Fruit fly (Drosophila melanogaster) whole organism, embryonic: ENCODE results near the gene CG3632.
A peak's percentile ranks its signal among the peaks of the same experiment; 100 is the strongest.

Source experiments
- Awh ChIP-seq: fragments of 200-800 bp; sonication (Bioruptor generic); IDR thresholded peaks from 2 replicates; pipeline ENCODE4, ENCODE4 v1.3.6; 2022; ENCODE audit warnings: missing biosample characterization, missing genetic modification characterization
- CG10654 ChIP-seq: fragments of 200-800 bp; sonication (Bioruptor generic); optimal IDR thresholded peaks from 2 replicates; lab custom pipeline; 2016; ENCODE audit warnings: missing biosample characterization, missing genetic modification characterization
- CG11723 ChIP-seq: fragments of 200-800 bp; sonication (Bioruptor generic); optimal IDR thresholded peaks from 2 replicates; lab custom pipeline; 2017; ENCODE audit warnings: missing biosample characterization, mild to moderate bottlenecking, missing genetic modification characterization
- CG12769 ChIP-seq: fragments of 200-800 bp; sonication (Bioruptor generic); optimal IDR thresholded peaks from 2 replicates; lab custom pipeline; 2019; ENCODE audit warnings: missing biosample characterization, mild to moderate bottlenecking, missing genetic modification characterization, moderate library complexity
- CG12942 ChIP-seq: fragments of 200-800 bp; sonication (Bioruptor generic); optimal IDR thresholded peaks from 3 replicates; lab custom pipeline; 2016; ENCODE audit warnings: missing biosample characterization, missing genetic modification characterization
- CG14441 ChIP-seq: fragments of 200-800 bp; sonication (Bioruptor generic); IDR thresholded peaks from 2 replicates; pipeline ENCODE4 v1.3.6; 2022; ENCODE audit warnings: missing biosample characterization, missing genetic modification characterization
- CG16779 ChIP-seq: fragments of 200-800 bp; sonication (Bioruptor generic); IDR thresholded peaks from 2 replicates; pipeline ENCODE4 v1.3.6; 2022; ENCODE audit warnings: missing biosample characterization, missing genetic modification characterization
- CG2120 ChIP-seq: fragments of 200-800 bp; sonication (Bioruptor generic); optimal IDR thresholded peaks from 3 replicates; lab custom pipeline; 2016; ENCODE audit warnings: missing biosample characterization, missing genetic modification characterization
- CG2678 ChIP-seq: fragments of 200-800 bp; sonication (Bioruptor generic); optimal IDR thresholded peaks from 3 replicates; lab custom pipeline; 2019; ENCODE audit warnings: missing biosample characterization, mild to moderate bottlenecking, missing genetic modification characterization, moderate library complexity
- CG31365 ChIP-seq: fragments of 200-800 bp; sonication (Bioruptor generic); optimal IDR thresholded peaks from 2 replicates; lab custom pipeline; 2018; ENCODE audit warnings: missing biosample characterization, mild to moderate bottlenecking, missing genetic modification characterization
- CG34376 ChIP-seq: fragments of 200-800 bp; sonication (Bioruptor generic); optimal IDR thresholded peaks from 2 replicates; lab custom pipeline; 2018; ENCODE audit warnings: missing biosample characterization, mild to moderate bottlenecking, missing genetic modification characterization
- CG3847 ChIP-seq: fragments of 200-800 bp; sonication (Bioruptor generic); IDR thresholded peaks from 2 replicates; pipeline ENCODE4 v1.3.6; 2022; ENCODE audit warnings: missing biosample characterization, missing genetic modification characterization
- CG4328 ChIP-seq: fragments of 200-800 bp; sonication (Bioruptor generic); optimal IDR thresholded peaks from 3 replicates; lab custom pipeline; 2017; ENCODE audit warnings: missing biosample characterization, missing genetic modification reagents, missing genetic modification characterization
- CG5953 ChIP-seq: fragments of 200-800 bp; sonication (Bioruptor generic); IDR thresholded peaks from 2 replicates; pipeline ENCODE4 v1.3.6; 2022; ENCODE audit warnings: missing biosample characterization, missing genetic modification characterization
- CG6254 ChIP-seq: fragments of 200-800 bp; sonication (Bioruptor generic); optimal IDR thresholded peaks from 3 replicates; lab custom pipeline; 2017; ENCODE audit warnings: mild to moderate bottlenecking, missing biosample characterization, missing genetic modification reagents, missing genetic modification characterization
- CG7271 ChIP-seq: fragments of 200-800 bp; sonication (Bioruptor generic); optimal IDR thresholded peaks from 2 replicates; lab custom pipeline; 2018; ENCODE audit warnings: missing biosample characterization, mild to moderate bottlenecking, missing genetic modification characterization, moderate library complexity
- CG7372 ChIP-seq: fragments of 200-800 bp; sonication (Bioruptor generic); IDR thresholded peaks from 2 replicates; pipeline ENCODE4 v1.3.6; 2022; ENCODE audit warnings: missing biosample characterization, missing genetic modification characterization
- CG7786 ChIP-seq: fragments of 200-800 bp; sonication (Bioruptor generic); optimal IDR thresholded peaks from 2 replicates; lab custom pipeline; 2016; ENCODE audit warnings: missing biosample characterization, missing genetic modification characterization
- CG8089 ChIP-seq: fragments of 200-800 bp; sonication (Bioruptor generic); optimal IDR thresholded peaks from 3 replicates; lab custom pipeline; 2016; ENCODE audit warnings: missing biosample characterization, missing genetic modification characterization
- CG8359 ChIP-seq: fragments of 200-800 bp; sonication (Bioruptor generic); optimal IDR thresholded peaks from 2 replicates; lab custom pipeline; 2017; ENCODE audit warnings: missing biosample characterization, mild to moderate bottlenecking, missing genetic modification characterization, borderline replicate concordance
- CG9609 ChIP-seq: fragments of 200-800 bp; sonication (Bioruptor generic); optimal IDR thresholded peaks from 3 replicates; lab custom pipeline; 2016; ENCODE audit warnings: missing biosample characterization, missing genetic modification characterization
- Camta ChIP-seq: fragments of 200-800 bp; sonication (Bioruptor generic); optimal IDR thresholded peaks from 2 replicates; lab custom pipeline; 2016; ENCODE audit warnings: missing biosample characterization, missing genetic modification characterization
- CkIIα-i1 ChIP-seq: fragments of 200-800 bp; sonication (Bioruptor generic); IDR thresholded peaks from 2 replicates; pipeline ENCODE4 v1.3.6; 2022; ENCODE audit warnings: missing biosample characterization, missing genetic modification characterization
- D19B ChIP-seq: fragments of 200-800 bp; sonication (Bioruptor generic); optimal IDR thresholded peaks from 2 replicates; lab custom pipeline; 2017; ENCODE audit warnings: missing biosample characterization, mild to moderate bottlenecking, missing genetic modification characterization
- Drgx ChIP-seq: fragments of 200-800 bp; sonication (Bioruptor generic); IDR thresholded peaks from 2 replicates; pipeline ENCODE4 v1.3.6; 2022; ENCODE audit warnings: missing biosample characterization, missing genetic modification characterization
- Ets97D ChIP-seq: fragments of 200-800 bp; sonication (Bioruptor generic); optimal IDR thresholded peaks from 3 replicates; lab custom pipeline; 2016; ENCODE audit warnings: missing biosample characterization, missing genetic modification characterization
- H2.0 ChIP-seq: fragments of 200-800 bp; sonication (Bioruptor generic); IDR thresholded peaks from 2 replicates; pipeline ENCODE4 v1.3.6; 2022; ENCODE audit warnings: missing biosample characterization, missing genetic modification characterization
- Hmx ChIP-seq: fragments of 200-800 bp; sonication (Bioruptor generic); optimal IDR thresholded peaks from 2 replicates; lab custom pipeline; 2016; ENCODE audit warnings: missing biosample characterization, missing genetic modification characterization
- Max ChIP-seq: fragments of 200-800 bp; sonication (Bioruptor generic); optimal IDR thresholded peaks from 2 replicates; lab custom pipeline; 2016; ENCODE audit warnings: missing biosample characterization, mild to moderate bottlenecking, missing genetic modification characterization
- NC2α ChIP-seq: fragments of 200-800 bp; sonication (Bioruptor generic); optimal IDR thresholded peaks from 2 replicates; lab custom pipeline; 2016; ENCODE audit warnings: missing biosample characterization, missing genetic modification characterization
- Neu2 ChIP-seq: fragments of 200-800 bp; sonication (Bioruptor generic); optimal IDR thresholded peaks from 3 replicates; lab custom pipeline; 2016; ENCODE audit warnings: missing biosample characterization, missing genetic modification characterization, borderline replicate concordance
- Spps ChIP-seq: fragments of 200-800 bp; sonication (Bioruptor generic); optimal IDR thresholded peaks from 2 replicates; lab custom pipeline; 2018; ENCODE audit warnings: missing biosample characterization, mild to moderate bottlenecking, missing genetic modification characterization
- Ssrp ChIP-seq: fragments of 200-800 bp; sonication (Bioruptor generic); optimal IDR thresholded peaks from 2 replicates; lab custom pipeline; 2018; ENCODE audit warnings: missing biosample characterization, mild to moderate bottlenecking, missing genetic modification characterization, moderate library complexity
- Trl ChIP-seq, 3 experiments: fragments of >200 bp in 2 of 3; fragments of 200-800 bp in 1 of 3; sonication (Bioruptor generic) in 1 of 3; optimal IDR thresholded peaks; 2 replicates in 1 of 3; 3 replicates in 2 of 3; lab custom pipeline; 2016 to 2017; ENCODE audit warnings: missing biosample characterization in 1 of 3, missing genetic modification characterization in 1 of 3
- ato ChIP-seq: fragments of 200-800 bp; sonication (Bioruptor generic); IDR thresholded peaks from 2 replicates; pipeline ENCODE4 v1.3.6; 2022; ENCODE audit warnings: missing biosample characterization, missing genetic modification characterization; ENCODE audit not compliant: partially characterized antibody
- bcd ChIP-seq: fragments of 200-800 bp; sonication (Bioruptor generic); optimal IDR thresholded peaks from 2 replicates; lab custom pipeline; 2017; ENCODE audit warnings: missing biosample characterization, mild to moderate bottlenecking, missing genetic modification characterization
- crol ChIP-seq: fragments of 200-800 bp; sonication (Bioruptor generic); IDR thresholded peaks from 2 replicates; pipeline ENCODE4 v1.3.6; 2022; ENCODE audit warnings: missing biosample characterization, missing genetic modification characterization
- dati ChIP-seq: fragments of 200-800 bp; sonication (Bioruptor generic); IDR thresholded peaks from 2 replicates; pipeline ENCODE4 v1.3.6; 2022; ENCODE audit warnings: missing biosample characterization, missing genetic modification characterization
- eyg ChIP-seq: fragments of 200-800 bp; sonication (Bioruptor generic); optimal IDR thresholded peaks from 3 replicates; lab custom pipeline; 2016; ENCODE audit warnings: missing biosample characterization, missing genetic modification characterization
- fd3F ChIP-seq: fragments of 200-800 bp; sonication (Bioruptor generic); optimal IDR thresholded peaks from 2 replicates; lab custom pipeline; 2018; ENCODE audit warnings: missing biosample characterization, mild to moderate bottlenecking, missing genetic modification characterization, moderate library complexity
- fru ChIP-seq: fragments of >200 bp; optimal IDR thresholded peaks from 2 replicates; lab custom pipeline; 2017
- gem ChIP-seq: fragments of 200-800 bp; sonication (Bioruptor generic); optimal IDR thresholded peaks from 2 replicates; lab custom pipeline; 2019; ENCODE audit warnings: missing biosample characterization, mild to moderate bottlenecking, missing genetic modification characterization, moderate library complexity
- nau ChIP-seq: fragments of 200-800 bp; sonication (Bioruptor generic); optimal IDR thresholded peaks from 3 replicates; lab custom pipeline; 2017; ENCODE audit warnings: missing biosample characterization, mild to moderate bottlenecking, missing genetic modification characterization, missing genetic modification reagents
- nom ChIP-seq: fragments of 200-800 bp; sonication (Bioruptor generic); optimal IDR thresholded peaks from 2 replicates; lab custom pipeline; 2017; ENCODE audit warnings: missing biosample characterization, missing genetic modification characterization, mild to moderate bottlenecking, moderate library complexity, missing genetic modification reagents
- pan ChIP-seq, 4 experiments: fragments of >200 bp in 3 of 4; fragments of 200-800 bp in 1 of 4; sonication (Bioruptor generic) in 1 of 4; optimal IDR thresholded peaks in 3 of 4; IDR thresholded peaks in 1 of 4; 2 replicates each; pipeline versions ENCODE4 v1.3.6 to Lab custom; 2017 to 2022; ENCODE audit warnings: missing biosample characterization in 2 of 4, missing genetic modification characterization in 2 of 4, mixed read lengths in 1 of 4
- pzg ChIP-seq: fragments of 200-800 bp; sonication (Bioruptor generic); optimal IDR thresholded peaks from 3 replicates; lab custom pipeline; 2018; ENCODE audit warnings: missing biosample characterization, mild to moderate bottlenecking, missing genetic modification characterization, moderate library complexity
- row ChIP-seq: fragments of 200-800 bp; sonication (Bioruptor generic); IDR thresholded peaks from 3 replicates; pipeline ENCODE4 v1.3.6; 2022; ENCODE audit warnings: missing biosample characterization, missing genetic modification characterization
- sim ChIP-seq: fragments of 200-800 bp; sonication (Bioruptor generic); IDR thresholded peaks from 2 replicates; pipeline ENCODE4 v1.3.6; 2022; ENCODE audit warnings: missing biosample characterization, missing genetic modification characterization
- sna ChIP-seq: fragments of 200-800 bp; sonication (Bioruptor generic); IDR thresholded peaks from 2 replicates; pipeline ENCODE4 v1.3.6; 2022; ENCODE audit warnings: missing biosample characterization, missing genetic modification characterization; ENCODE audit not compliant: partially characterized antibody
- tgo ChIP-seq: fragments of 200-800 bp; sonication (Bioruptor generic); IDR thresholded peaks from 3 replicates; pipeline ENCODE4 v1.3.6; 2022; ENCODE audit warnings: missing biosample characterization, missing genetic modification characterization
- tio ChIP-seq: fragments of 200-800 bp; sonication (Bioruptor generic); optimal IDR thresholded peaks from 2 replicates; lab custom pipeline; 2017; ENCODE audit warnings: missing biosample characterization, missing genetic modification characterization, inconsistent platforms

Gene CG3632

dm6 chrX:16323063-16323462 is 26.6 kb downstream of the CG3632 start, which contains the start of the genes CG9917 and CG32579 (continued):
- TF ChIP-seq CG2120 (GFP tag; lab: Kevin White, UChicago) (no peak), CG7372 (GFP tag; lab: Robert Waterston, UW) (no peak), CG7786 (no peak), tio (GFP tag; lab: Kevin White, UChicago) (no peak), Ets97D (GFP tag; lab: Kevin White, UChicago) (peak; percentile 55), Max (no peak), D19B (no peak), NC2α (GFP tag; lab: Kevin White, UChicago) (no peak), CG8359 (GFP tag; lab: Kevin White, UChicago) (no peak), dati (GFP tag; lab: Robert Waterston, UW) (no peak), CkIIα-i1 (GFP tag; lab: Robert Waterston, UW) (no peak), CG14441 (GFP tag; lab: Robert Waterston, UW) (no peak), CG2678 (tag; lab: Kevin White, UChicago) (no peak), sna (GFP tag; lab: Robert Waterston, UW) (peak; percentile 63), tgo (no peak), fru (lab: Kevin White, UChicago) (no peak), pan (optimal IDR thresholded peaks at IDR 0.05; lab: Kevin White, UChicago) (no peak), pan (GFP tag; optimal IDR thresholded peaks at IDR 0.05 in 1 of 2, IDR thresholded peaks at IDR 0.05 in 1 of 2) (no peak), CG3847 (GFP tag; lab: Robert Waterston, UW) (0 out of 2 replicates have a peak, but pooled peaks have one; percentile 19), Trl (optimal IDR thresholded peaks at IDR 0.05; lab: Kevin White, UChicago) (no peak), Trl (GFP tag; optimal IDR thresholded peaks at IDR 0.05; lab: Kevin White, UChicago) (no peak), crol (GFP tag; lab: Robert Waterston, UW) (no peak), Neu2 (GFP tag; lab: Kevin White, UChicago) (peak; percentile 69), CG4328 (GFP tag; lab: Kevin White, UChicago) (no peak), H2.0 (no peak), CG34376 (GFP tag; lab: Kevin White, UChicago) (peak; percentile 13), eyg (GFP tag; lab: Kevin White, UChicago) (no peak), CG10654 (GFP tag; lab: Kevin White, UChicago) (no peak), Camta (GFP tag; lab: Kevin White, UChicago) (no peak), row (GFP tag; lab: Robert Waterston, UW) (peak; percentile 47; the same call in 1 of the 3 replicates), Awh (GFP tag; lab: Robert Waterston, UW) (no peak), CG6254 (GFP tag; lab: Kevin White, UChicago) (no peak), CG16779 (no peak), CG12942 (GFP tag; lab: Kevin White, UChicago) (no peak), Hmx (no peak), bcd (GFP tag; lab: Kevin White, UChicago) (no peak), ato (GFP tag; lab: Robert Waterston, UW) (peak; percentile 81), fd3F (no peak), Ssrp (tag; lab: Kevin White, UChicago) (no peak), CG12769 (peak; percentile 45), CG8089 (GFP tag; lab: Kevin White, UChicago) (no peak), CG11723 (no peak), gem (tag; lab: Kevin White, UChicago) (no peak), sim (GFP tag; lab: Robert Waterston, UW) (no peak), CG31365 (tag; lab: Kevin White, UChicago) (no peak), Drgx (GFP tag; lab: Robert Waterston, UW) (no peak), CG5953 (GFP tag; lab: Robert Waterston, UW) (no peak), CG9609 (no peak), Spps (tag; lab: Kevin White, UChicago) (no peak), pzg (GFP tag; lab: Kevin White, UChicago) (peak; percentile 67), CG7271 (tag; lab: Kevin White, UChicago) (no peak), nom (GFP tag; lab: Kevin White, UChicago) (peak; percentile 34), nau (no peak)
